Worm (Caenorhabditis elegans) whole organism, young adult: ENCODE data around the gene F41E6.17.

Experiments
- B0035.1 ChIP-seq: sonication (generic microtip); optimal IDR thresholded peaks from 2 replicates; lab custom pipeline; 2016; ENCODE audit warnings: missing genetic modification characterization, mild to moderate bottlenecking, missing compliant biosample characterization, missing genotype, missing genetic modification reagents
- B0336.3 ChIP-seq: fragments of 200-800 bp; sonication (Bioruptor generic); IDR thresholded peaks from 2 replicates; pipeline ENCODE4 v1.3.6; 2022; ENCODE audit warnings: missing genetic modification characterization, missing compliant biosample characterization
- D2030.7 ChIP-seq: fragments of 200-800 bp; sonication (Bioruptor generic); IDR thresholded peaks from 2 replicates; pipeline ENCODE4 v1.3.6; 2022; ENCODE audit warnings: missing genetic modification reagents, missing genetic modification characterization, missing compliant biosample characterization
- F10E7.11 ChIP-seq: sonication (generic microtip); optimal IDR thresholded peaks from 2 replicates; lab custom pipeline; 2017; ENCODE audit warnings: mild to moderate bottlenecking, missing genetic modification characterization, moderate library complexity, missing compliant biosample characterization
- F33H1.4 ChIP-seq: fragments of 200-800 bp; sonication (Bioruptor generic); IDR thresholded peaks from 2 replicates; pipeline ENCODE4 v1.3.6; 2022; ENCODE audit warnings: missing genetic modification reagents, missing genetic modification characterization, missing compliant biosample characterization
- F49E8.2 ChIP-seq: sonication (generic microtip); optimal IDR thresholded peaks from 3 replicates; lab custom pipeline; 2017; ENCODE audit warnings: missing genetic modification characterization, mild to moderate bottlenecking, missing compliant biosample characterization, antibody characterized with exemption, moderate library complexity; ENCODE audit not compliant: insufficient read depth
- K12H6.12 ChIP-seq: fragments of 200-800 bp; sonication (Bioruptor generic); optimal IDR thresholded peaks from 2 replicates; lab custom pipeline; 2018; ENCODE audit warnings: mild to moderate bottlenecking, missing genetic modification characterization, missing compliant biosample characterization
- ama-1 ChIP-seq, 3 experiments: fragments of 150-350 bp in 1 of 3; sonication (generic microtip) in 2 of 3; optimal IDR thresholded peaks; 2 replicates each; lab custom pipeline; 2014 to 2018; ENCODE audit warnings: missing biosample characterization in 2 of 3, missing genetic modification characterization in 2 of 3, missing genetic modification reagents in 2 of 3
- atf-7 ChIP-seq: sonication (generic microtip); optimal IDR thresholded peaks from 2 replicates; lab custom pipeline; 2017; ENCODE audit warnings: mild to moderate bottlenecking, missing genetic modification characterization, missing compliant biosample characterization
- attf-6 ChIP-seq: fragments of 200-800 bp; sonication (Bioruptor generic); IDR thresholded peaks from 2 replicates; pipeline ENCODE4 v1.3.6; 2022; ENCODE audit warnings: missing genetic modification reagents, missing genetic modification characterization, missing compliant biosample characterization
- cebp-1 ChIP-seq, 2 experiments: fragments of 200-800 bp in 1 of 2; sonication (Bioruptor generic) in 1 of 2; sonication (generic microtip) in 1 of 2; IDR thresholded peaks in 1 of 2; optimal IDR thresholded peaks in 1 of 2; 2 replicates each; pipeline versions ENCODE4 v1.3.6 to Lab custom; 2017 to 2022; ENCODE audit warnings: missing compliant biosample characterization in 2 of 2, missing genetic modification characterization in 2 of 2, mild to moderate bottlenecking in 1 of 2, missing genetic modification reagents in 1 of 2, moderate library complexity in 1 of 2
- ceh-100 ChIP-seq: fragments of 200-800 bp; sonication (Bioruptor generic); IDR thresholded peaks from 2 replicates; pipeline ENCODE4 v1.3.6; 2022; ENCODE audit warnings: missing genetic modification reagents, missing genetic modification characterization, missing compliant biosample characterization
- ceh-27 ChIP-seq: fragments of 200-800 bp; sonication (Bioruptor generic); optimal IDR thresholded peaks from 2 replicates; lab custom pipeline; 2018; ENCODE audit warnings: mild to moderate bottlenecking, missing genetic modification characterization, moderate library complexity, missing compliant biosample characterization
- ceh-40 ChIP-seq: fragments of 200-800 bp; sonication (Bioruptor generic); IDR thresholded peaks from 2 replicates; pipeline ENCODE4 v1.3.6; 2022; ENCODE audit warnings: missing genetic modification characterization, missing compliant biosample characterization
- ceh-91 ChIP-seq: fragments of 200-800 bp; sonication (Bioruptor generic); IDR thresholded peaks from 2 replicates; pipeline ENCODE4 v1.3.6; 2022; ENCODE audit warnings: missing genetic modification reagents, missing genetic modification characterization, missing compliant biosample characterization
- chd-7 ChIP-seq: sonication (generic microtip); optimal IDR thresholded peaks from 2 replicates; lab custom pipeline; 2016; ENCODE audit warnings: mild to moderate bottlenecking, missing genetic modification characterization, moderate library complexity, missing compliant biosample characterization
- die-1 ChIP-seq: sonication (generic microtip); optimal IDR thresholded peaks from 2 replicates; lab custom pipeline; 2016; ENCODE audit warnings: missing genotype, mild to moderate bottlenecking, missing genetic modification characterization, missing compliant biosample characterization
- dpl-1 ChIP-seq: fragments of 150-350 bp; optimal IDR thresholded peaks from 2 replicates; lab custom pipeline; 2014; ENCODE audit warnings: missing biosample characterization, missing genetic modification reagents, missing genetic modification characterization
- egl-18 ChIP-seq: fragments of 200-800 bp; sonication (Bioruptor generic); IDR thresholded peaks from 2 replicates; pipeline ENCODE4 v1.3.6; 2022; ENCODE audit warnings: missing genetic modification reagents, missing genetic modification characterization, missing compliant biosample characterization
- egl-44 ChIP-seq: fragments of 200-800 bp; sonication (Bioruptor generic); IDR thresholded peaks from 2 replicates; pipeline ENCODE4 v1.3.6; 2022; ENCODE audit warnings: missing genetic modification reagents, missing genetic modification characterization, missing compliant biosample characterization
- egrh-3 ChIP-seq: fragments of 200-800 bp; sonication (Bioruptor generic); IDR thresholded peaks from 2 replicates; pipeline ENCODE4 v1.3.6; 2022; ENCODE audit warnings: missing genetic modification reagents, missing genetic modification characterization, missing compliant biosample characterization
- ekl-4 ChIP-seq: fragments of 200-800 bp; sonication (Bioruptor generic); IDR thresholded peaks from 2 replicates; pipeline ENCODE4 v1.3.6; 2022; ENCODE audit warnings: missing genetic modification reagents, missing genetic modification characterization, missing compliant biosample characterization
- hmg-1.2 ChIP-seq: fragments of 200-800 bp; sonication (Bioruptor generic); IDR thresholded peaks from 2 replicates; pipeline ENCODE4 v1.3.6; 2022; ENCODE audit warnings: missing genetic modification reagents, missing genetic modification characterization, missing compliant biosample characterization
- hmg-20 ChIP-seq: fragments of 200-800 bp; sonication (Bioruptor generic); IDR thresholded peaks from 2 replicates; pipeline ENCODE4 v1.3.6; 2022; ENCODE audit warnings: missing genetic modification reagents, missing genetic modification characterization, missing compliant biosample characterization
- let-526 ChIP-seq: fragments of 200-800 bp; sonication (Bioruptor generic); IDR thresholded peaks from 2 replicates; pipeline ENCODE4 v1.3.6; 2022; ENCODE audit warnings: missing genetic modification reagents, missing genetic modification characterization, missing compliant biosample characterization
- lin-35 ChIP-seq, 3 experiments: fragments of 150-350 bp in 2 of 3; sonication (generic microtip) in 1 of 3; optimal IDR thresholded peaks; 2 replicates each; lab custom pipeline; 2014 to 2018; ENCODE audit warnings: missing biosample characterization in 3 of 3, missing genetic modification characterization in 3 of 3, missing genetic modification reagents in 3 of 3
- lin-54 ChIP-seq: fragments of 200-800 bp; sonication (Bioruptor generic); optimal IDR thresholded peaks from 2 replicates; lab custom pipeline; 2018; ENCODE audit warnings: mild to moderate bottlenecking, missing genetic modification characterization, missing compliant biosample characterization
- madf-6 ChIP-seq: fragments of 200-800 bp; sonication (Bioruptor generic); IDR thresholded peaks from 2 replicates; pipeline ENCODE4 v1.3.6; 2022; ENCODE audit warnings: missing genetic modification reagents, missing genetic modification characterization, missing compliant biosample characterization
- mcd-1 ChIP-seq: fragments of 200-800 bp; sonication (Bioruptor generic); IDR thresholded peaks from 2 replicates; pipeline ENCODE4 v1.3.6; 2022; ENCODE audit warnings: missing genetic modification reagents, missing genetic modification characterization, missing compliant biosample characterization
- nhr-90 ChIP-seq: sonication (generic microtip); optimal IDR thresholded peaks from 2 replicates; lab custom pipeline; 2016; ENCODE audit warnings: missing genotype, mild to moderate bottlenecking, missing genetic modification characterization, missing compliant biosample characterization
- pbrm-1 ChIP-seq: fragments of 200-800 bp; sonication (Bioruptor generic); IDR thresholded peaks from 2 replicates; pipeline ENCODE4 v1.3.6; 2022; ENCODE audit warnings: missing genetic modification reagents, missing genetic modification characterization, missing compliant biosample characterization
- rcor-1 ChIP-seq: fragments of 200-800 bp; sonication (Bioruptor generic); IDR thresholded peaks from 2 replicates; pipeline ENCODE4 v1.3.6; 2022; ENCODE audit warnings: missing genetic modification reagents, missing genetic modification characterization, missing compliant biosample characterization
- repo-1 ChIP-seq: sonication (generic microtip); optimal IDR thresholded peaks from 2 replicates; lab custom pipeline; 2017; ENCODE audit warnings: mild to moderate bottlenecking, missing genetic modification characterization, missing compliant biosample characterization
- somi-1 ChIP-seq: fragments of 200-800 bp; sonication (Bioruptor generic); optimal IDR thresholded peaks from 2 replicates; lab custom pipeline; 2018; ENCODE audit warnings: mild to moderate bottlenecking, missing genetic modification characterization, missing compliant biosample characterization
- sptf-2 ChIP-seq: fragments of 200-800 bp; sonication (Bioruptor generic); optimal IDR thresholded peaks from 2 replicates; lab custom pipeline; 2018; ENCODE audit warnings: mild to moderate bottlenecking, missing genetic modification characterization, missing compliant biosample characterization
- tlf-1 ChIP-seq: fragments of 200-800 bp; sonication (Bioruptor generic); optimal IDR thresholded peaks from 2 replicates; lab custom pipeline; 2018; ENCODE audit warnings: mild to moderate bottlenecking, missing genetic modification characterization, missing compliant biosample characterization
- unc-130 ChIP-seq: sonication (generic microtip); optimal IDR thresholded peaks from 2 replicates; lab custom pipeline; 2016; ENCODE audit warnings: missing genetic modification reagents, missing genetic modification characterization, missing compliant biosample characterization
- zfh-2 ChIP-seq: fragments of 200-800 bp; sonication (Bioruptor generic); conservative IDR thresholded peaks from 2 replicates; pipeline ENCODE4 v1.3.6; 2022; ENCODE audit warnings: missing genetic modification reagents, missing genetic modification characterization, missing compliant biosample characterization
- zim-3 ChIP-seq: sonication (generic microtip); optimal IDR thresholded peaks from 2 replicates; lab custom pipeline; 2017; ENCODE audit warnings: mild to moderate bottlenecking, missing genetic modification characterization, moderate library complexity, missing compliant biosample characterization
- ztf-26 ChIP-seq: sonication (generic microtip); optimal IDR thresholded peaks from 2 replicates; lab custom pipeline; 2017; ENCODE audit warnings: missing genetic modification characterization, missing compliant biosample characterization

Gene F41E6.17

ce11 chrV:8606099-8606696, 17.7 kb upstream of the F41E6.17 start, which contains the start of gene vps-60 (continued):
- TF ChIP-seq nhr-90 (peak; percentile 48), ztf-26 (peak; percentile 90), somi-1 (GFP tag; lab: Kevin White, UChicago) (peak; percentile 74), egl-44 (peak; percentile 77), ceh-27 (GFP tag; lab: Kevin White, UChicago) (peak; percentile 86), hmg-1.2 (GFP tag; lab: Robert Waterston, UW) (peak; percentile 77), lin-54 (GFP tag; lab: Kevin White, UChicago) (peak; percentile 73), zim-3 (tag; lab: Kevin White, UChicago) (no peak), dpl-1 (GFP tag; lab: Kevin White, UChicago) (peak; percentile 70), let-526 (GFP tag; lab: Robert Waterston, UW) (no peak), atf-7 (peak; percentile 95), ceh-40 (GFP tag; lab: Robert Waterston, UW) (no peak), unc-130 (peak; percentile 14), rcor-1 (GFP tag; lab: Robert Waterston, UW) (peak; percentile 66), B0336.3 (GFP tag; lab: Robert Waterston, UW) (peak; percentile 85), chd-7 (peak; percentile 68), F49E8.2 (tag; lab: Kevin White, UChicago) (peak; percentile 61), D2030.7 (GFP tag; lab: Robert Waterston, UW) (peak; percentile 63), egrh-3 (GFP tag; lab: Robert Waterston, UW) (peak; percentile 59), lin-35 (GFP tag; optimal IDR thresholded peaks at IDR 0.05; lab: Kevin White, UChicago) (peak; percentile 8 to 77 (median 10)), cebp-1 (GFP tag; IDR thresholded peaks at IDR 0.05; lab: Robert Waterston, UW) (peak; percentile 73), cebp-1 (tag; optimal IDR thresholded peaks at IDR 0.05; lab: Kevin White, UChicago) (peak; percentile 92), B0035.1 (tag; lab: Kevin White, UChicago) (no peak), K12H6.12 (tag; lab: Kevin White, UChicago) (peak; percentile 92), ekl-4 (peak; percentile 88), hmg-20 (GFP tag; lab: Robert Waterston, UW) (0 out of 2 replicates have a peak, but pooled peaks have one; percentile 10), ceh-91 (GFP tag; lab: Robert Waterston, UW) (peak; percentile 75), die-1 (tag; lab: Kevin White, UChicago) (peak; percentile 41), pbrm-1 (GFP tag; lab: Robert Waterston, UW) (peak; percentile 78; the same call in 1 of the 2 replicates), F33H1.4 (peak; percentile 92), ceh-100 (GFP tag; lab: Robert Waterston, UW) (peak; percentile 57; the same call in 1 of the 2 replicates), tlf-1 (peak; percentile 80), egl-18 (GFP tag; lab: Robert Waterston, UW) (0 out of 2 replicates have a peak, but pooled peaks have one; percentile 29), mcd-1 (GFP tag; lab: Robert Waterston, UW) (peak; percentile 82), madf-6 (GFP tag; lab: Robert Waterston, UW) (peak; percentile 85), F10E7.11 (tag; lab: Kevin White, UChicago) (no peak), repo-1 (tag; lab: Kevin White, UChicago) (peak; percentile 20), sptf-2 (GFP tag; lab: Kevin White, UChicago) (no peak), zfh-2 (GFP tag; lab: Robert Waterston, UW) (peak; percentile 97), attf-6 (GFP tag; lab: Robert Waterston, UW) (no peak), ama-1 (optimal IDR thresholded peaks at IDR 0.05; lab: Kevin White, UChicago) (no peak), ama-1 (GFP tag; optimal IDR thresholded peaks at IDR 0.05; lab: Kevin White, UChicago) (peak in 1 of 2 experiments; percentile 11)
